Fruit fly (Drosophila melanogaster) whole organism, prepupa: Measurements from ENCODE around the gene P5CDh2.

Source experiments
- CG11294 ChIP-seq: fragments of 200-800 bp; sonication (Bioruptor generic); IDR thresholded peaks from 2 replicates; pipeline ENCODE4 v1.3.6; 2022; ENCODE audit warnings: missing biosample characterization, missing genetic modification characterization
- CG3032 ChIP-seq: fragments of 200-800 bp; optimal IDR thresholded peaks from 2 replicates; lab custom pipeline; 2019; ENCODE audit warnings: missing biosample characterization, mild to moderate bottlenecking, missing genetic modification characterization, moderate library complexity
- Ets96B ChIP-seq: fragments of 200-800 bp; optimal IDR thresholded peaks from 2 replicates; lab custom pipeline; 2019; ENCODE audit warnings: missing biosample characterization, mild to moderate bottlenecking, missing genetic modification characterization, moderate library complexity
- Met ChIP-seq: fragments of 200-800 bp; sonication (Bioruptor generic); optimal IDR thresholded peaks from 3 replicates; lab custom pipeline; 2016; ENCODE audit warnings: missing biosample characterization, missing genetic modification characterization
- cyc ChIP-seq: fragments of 200-800 bp; sonication (Bioruptor generic); optimal IDR thresholded peaks from 3 replicates; lab custom pipeline; 2016; ENCODE audit warnings: missing biosample characterization, missing genetic modification characterization
- ss ChIP-seq, 2 experiments: fragments of 200-800 bp; sonication (Bioruptor generic); optimal IDR thresholded peaks; 2 replicates in 1 of 2; 3 replicates in 1 of 2; lab custom pipeline; 2017 to 2018; ENCODE audit warnings: mild to moderate bottlenecking in 2 of 2, missing biosample characterization in 2 of 2, missing genetic modification characterization in 2 of 2, moderate library complexity in 1 of 2

DNA sequence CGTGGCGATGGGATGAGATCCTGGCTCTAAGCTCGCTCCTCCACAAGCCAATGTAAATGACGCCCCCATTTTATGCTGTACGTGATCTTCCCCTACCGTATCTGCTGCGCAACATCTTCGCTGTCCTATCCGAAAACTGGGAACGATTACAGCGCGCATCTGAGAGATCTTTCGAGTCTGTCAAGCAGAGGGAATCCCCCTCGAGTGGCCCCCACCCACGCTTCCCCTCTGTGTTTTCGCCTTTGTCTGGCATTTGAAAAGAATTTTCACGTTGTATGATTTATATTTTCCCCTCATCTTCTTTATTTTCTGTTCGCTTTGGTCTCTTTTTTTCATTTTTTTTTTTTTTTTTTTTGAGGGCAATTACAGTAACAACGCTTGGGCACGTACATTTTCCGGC is 30.3 kb upstream of the P5CDh2 start:
- TF ChIP-seq Ets96B (tag; lab: Kevin White, UChicago) (no peak), CG3032 (no peak), Met (GFP tag; lab: Kevin White, UChicago) (no peak), ss (GFP tag; optimal IDR thresholded peaks at IDR 0.05; lab: Kevin White, UChicago) (no peak), CG11294 (no peak), cyc (GFP tag; lab: Kevin White, UChicago) (no peak)
